Fruit fly (Drosophila melanogaster): Measurements from ENCODE around the gene grp.
A peak's percentile ranks its signal among the peaks of the same experiment; 100 is the strongest.

The grp gene

dm6 chr2L:16656692-16657109 lies 23.2 kb upstream of the grp start (continued):
- no peak for TF ChIP-seq her (GFP tag; optimal IDR thresholded peaks at IDR 0.05)
- peak; percentile 43 for TF ChIP-seq Ravus (GFP tag; IDR thresholded peaks at IDR 0.05)
- TF ChIP-seq CG15514 (GFP tag; optimal IDR thresholded peaks at IDR 0.05): peak; percentile 55
- TF ChIP-seq Dip3 (GFP tag; optimal IDR thresholded peaks at IDR 0.05): peak; percentile 52
- no peak for TF ChIP-seq br (optimal IDR thresholded peaks at IDR 0.05)
- peak; percentile 68; the same call in 2 of the 3 replicates for TF ChIP-seq CG34422 (GFP tag; IDR thresholded peaks at IDR 0.05)
- peak; percentile 55; the same call in 1 of the 3 replicates for TF ChIP-seq CG11560 (tag; IDR thresholded peaks at IDR 0.05)
- TF ChIP-seq CG17568 (GFP tag; optimal IDR thresholded peaks at IDR 0.05): no peak
- TF ChIP-seq lmd (GFP tag; IDR thresholded peaks at IDR 0.05): peak; percentile 72
- peak; percentile 78 for TF ChIP-seq Lhr (GFP tag; optimal IDR thresholded peaks at IDR 0.05)
- no peak for TF ChIP-seq CG12236 (GFP tag; optimal IDR thresholded peaks at IDR 0.05)
- TF ChIP-seq tx (GFP tag; optimal IDR thresholded peaks at IDR 0.05): peak; percentile 4
- TF ChIP-seq lbe (GFP tag; optimal IDR thresholded peaks at IDR 0.05): peak; percentile 1
- peak; percentile 66 for TF ChIP-seq CG11456 (GFP tag; IDR thresholded peaks at IDR 0.05)
- no peak for TF ChIP-seq CG16813 (GFP tag; IDR thresholded peaks at IDR 0.05; ENCODE audit: partially characterized antibody)
- TF ChIP-seq croc (GFP tag; conservative IDR thresholded peaks at IDR 0.05): peak; percentile 43
- TF ChIP-seq stc (GFP tag; IDR thresholded peaks at IDR 0.05): peak; percentile 82
- no peak for TF ChIP-seq Fer1 (GFP tag; optimal IDR thresholded peaks at IDR 0.05)
- no peak for TF ChIP-seq bigmax (GFP tag; optimal IDR thresholded peaks at IDR 0.05)
- no peak for TF ChIP-seq cwo (GFP tag; optimal IDR thresholded peaks at IDR 0.05)
- TF ChIP-seq CkIIα-i1 (GFP tag; IDR thresholded peaks at IDR 0.05): no peak
- TF ChIP-seq CG4730 (GFP tag; IDR thresholded peaks at IDR 0.05): peak; percentile 54; the same call in 1 of the 2 replicates
- no peak for TF ChIP-seq hb (GFP tag; IDR thresholded peaks at IDR 0.05; ENCODE audit: partially characterized antibody)
- peak; percentile 66 for TF ChIP-seq Dek (tag; optimal IDR thresholded peaks at IDR 0.05)
- peak; percentile 79 for TF ChIP-seq vvl (GFP tag; IDR thresholded peaks at IDR 0.05)
- TF ChIP-seq NfI (GFP tag; optimal IDR thresholded peaks at IDR 0.05): peak; percentile 51
- TF ChIP-seq Optix (GFP tag; IDR thresholded peaks at IDR 0.05): no peak
- no peak for TF ChIP-seq sens-2 (GFP tag; IDR thresholded peaks at IDR 0.05)
- TF ChIP-seq Gug (GFP tag; IDR thresholded peaks at IDR 0.05): peak; percentile 53; the same call in 3 of the 4 replicates
- TF ChIP-seq jigr1 (GFP tag; IDR thresholded peaks at IDR 0.05): peak; percentile 79; the same call in 1 of the 3 replicates
- TF ChIP-seq ato (GFP tag; IDR thresholded peaks at IDR 0.05; ENCODE audit: partially characterized antibody): no peak
- peak; percentile 89 for TF ChIP-seq sens (GFP tag)
- peak; percentile 56; the same call in 1 of the 2 replicates for TF ChIP-seq cas (GFP tag; IDR thresholded peaks at IDR 0.05)
- TF ChIP-seq CG18619 (GFP tag; optimal IDR thresholded peaks at IDR 0.05): peak; percentile 32
- peak; percentile 68 for TF ChIP-seq CG13775 (GFP tag; optimal IDR thresholded peaks at IDR 0.05)
- TF ChIP-seq CG10462 (GFP tag; optimal IDR thresholded peaks at IDR 0.05): peak; percentile 10
- TF ChIP-seq Fer2 (tag; optimal IDR thresholded peaks at IDR 0.05): peak; percentile 14
- peak; percentile 65 for TF ChIP-seq Chrac-16 (GFP tag; optimal IDR thresholded peaks at IDR 0.05)
- peak; percentile 14 for TF ChIP-seq CG17186 (GFP tag; optimal IDR thresholded peaks at IDR 0.05)
- no peak for TF ChIP-seq ash1 (GFP tag; optimal IDR thresholded peaks at IDR 0.05)
- peak; percentile 20 for TF ChIP-seq Antp (GFP tag; optimal IDR thresholded peaks at IDR 0.05)
- peak; percentile 51 for TF ChIP-seq MBD-R2 (GFP tag; IDR thresholded peaks at IDR 0.05)
- TF ChIP-seq CG11695 (GFP tag; IDR thresholded peaks at IDR 0.05): peak; percentile 56; the same call in 1 of the 3 replicates
- no peak for TF ChIP-seq pb (GFP tag; optimal IDR thresholded peaks at IDR 0.05)
- TF ChIP-seq MESR4 (GFP tag; optimal IDR thresholded peaks at IDR 0.05): no peak
- TF ChIP-seq CG15479 (GFP tag; optimal IDR thresholded peaks at IDR 0.05): no peak
- peak; percentile 56 for TF ChIP-seq CG14050 (GFP tag; IDR thresholded peaks at IDR 0.05)
- peak; percentile 79; the same call in 1 of the 2 replicates for TF ChIP-seq Rfx (GFP tag; IDR thresholded peaks at IDR 0.05)
- TF ChIP-seq CG7372 (GFP tag; IDR thresholded peaks at IDR 0.05): peak; percentile 54
- TF ChIP-seq CG9817 (tag; optimal IDR thresholded peaks at IDR 0.05): peak; percentile 72
- TF ChIP-seq wdn (GFP tag; IDR thresholded peaks at IDR 0.05): peak; percentile 62; the same call in 1 of the 2 replicates
- peak; percentile 92 for TF ChIP-seq Ets65A (GFP tag)
